1 fruit fly cellular context compared by ENCODE assay signal in genomic region chr3R:20031043-20031763, dm6.
TF ChIP-seq lines count a peak whose summit lies in the region.

Gene trem (minus strand): TSS chr3R:20031309.

TF ChIP-seq in whole organism, embryonic, 481 proteins besides CTCF, POLR2A, EP300 and RAD21 (continued from another document and continues in another):
- TF ChIP-seq lbe (GFP tag; optimal IDR thresholded peaks at IDR 0.05; lab: Kevin White, UChicago) (no peak), B-H1 (GFP tag; IDR thresholded peaks at IDR 0.05; lab: Robert Waterston, UW) (no peak; the same call in 2 of the 3 replicates), esg (GFP tag; conservative IDR thresholded peaks at IDR 0.05; lab: Robert Waterston, UW) (peak; percentile 50; the same call in 1 of the 2 replicates), HLHmδ (GFP tag; optimal IDR thresholded peaks at IDR 0.05; lab: Kevin White, UChicago) (no peak), Mes4 (GFP tag; optimal IDR thresholded peaks at IDR 0.05; lab: Kevin White, UChicago) (no peak), ci (GFP tag; IDR thresholded peaks at IDR 0.05; lab: Robert Waterston, UW) (peak; percentile 20; the same call in 1 of the 3 replicates), CG32772 (GFP tag; IDR thresholded peaks at IDR 0.05; lab: Robert Waterston, UW) (peak; percentile 67; the same call in 1 of the 2 replicates), Elba2 (GFP tag; optimal IDR thresholded peaks at IDR 0.05; lab: Kevin White, UChicago) (no peak), CG7987 (GFP tag; optimal IDR thresholded peaks at IDR 0.05; lab: Kevin White, UChicago) (no peak), Mrtf (GFP tag; IDR thresholded peaks at IDR 0.05; lab: Robert Waterston, UW) (peak; percentile 60; the same call in 1 of the 3 replicates), GATAe (GFP tag; conservative IDR thresholded peaks at IDR 0.05; lab: Robert Waterston, UW) (peak; percentile 59; the same call in 1 of the 2 replicates), bsh (GFP tag; optimal IDR thresholded peaks at IDR 0.05; lab: Kevin White, UChicago) (peak; percentile 29 to 62), CG3065 (GFP tag; optimal IDR thresholded peaks at IDR 0.05; lab: Kevin White, UChicago) (peak; percentile 22), CG9609 (GFP tag; optimal IDR thresholded peaks at IDR 0.05; lab: Kevin White, UChicago) (peak; percentile 10), CG3407 (GFP tag; optimal IDR thresholded peaks at IDR 0.05; lab: Kevin White, UChicago) (peak; percentile 48), CG8478 (optimal IDR thresholded peaks at IDR 0.05; lab: Kevin White, UChicago) (no peak), pnt (GFP tag; optimal IDR thresholded peaks at IDR 0.05; lab: Kevin White, UChicago) (peak; percentile 61), br (optimal IDR thresholded peaks at IDR 0.05; lab: Kevin White, UChicago) (no peak), Sox100B (GFP tag; optimal IDR thresholded peaks at IDR 0.05; lab: Kevin White, UChicago) (no peak), CG6689 (GFP tag; IDR thresholded peaks at IDR 0.05; lab: Robert Waterston, UW) (peak; percentile 57; the same call in 1 of the 2 replicates), CG17361 (GFP tag; IDR thresholded peaks at IDR 0.05; lab: Robert Waterston, UW) (peak; percentile 95), NfI (GFP tag; optimal IDR thresholded peaks at IDR 0.05; lab: Kevin White, UChicago) (peak; percentile 66), chif (GFP tag; optimal IDR thresholded peaks at IDR 0.05; lab: Kevin White, UChicago) (peak; percentile 48 to 50), CG2678 (tag; optimal IDR thresholded peaks at IDR 0.05; lab: Kevin White, UChicago) (peak; percentile 83), Hey (tag; optimal IDR thresholded peaks at IDR 0.05; lab: Kevin White, UChicago) (no peak), vnd (GFP tag; IDR thresholded peaks at IDR 0.05; lab: Robert Waterston, UW; ENCODE audit: partially characterized antibody) (no peak), CG14050 (GFP tag; IDR thresholded peaks at IDR 0.05; lab: Robert Waterston, UW) (peak; percentile 25; the same call in 1 of the 3 replicates), kni (GFP tag; optimal IDR thresholded peaks at IDR 0.05; lab: Kevin White, UChicago) (no peak), trem (tag; optimal IDR thresholded peaks at IDR 0.05; lab: Kevin White, UChicago) (peak; percentile 79), vvl (GFP tag; IDR thresholded peaks at IDR 0.05; lab: Robert Waterston, UW) (peak; percentile 24; the same call in 1 of the 2 replicates), rib (GFP tag; IDR thresholded peaks at IDR 0.05; lab: Robert Waterston, UW) (no peak), Oli (tag; optimal IDR thresholded peaks at IDR 0.05; lab: Kevin White, UChicago) (peak; percentile 77), sqz (GFP tag; optimal IDR thresholded peaks at IDR 0.05; lab: Kevin White, UChicago) (no peak), inv (GFP tag; IDR thresholded peaks at IDR 0.05; lab: Robert Waterston, UW; ENCODE audit: partially characterized antibody) (no peak), Poxn (GFP tag; IDR thresholded peaks at IDR 0.05; lab: Robert Waterston, UW) (no peak), Med (GFP tag; lab: Kevin White, UChicago) (peak; percentile 78), Hmr (GFP tag; optimal IDR thresholded peaks at IDR 0.05; lab: Kevin White, UChicago) (no peak), Rx (GFP tag; IDR thresholded peaks at IDR 0.05; lab: Robert Waterston, UW) (no peak), CG9876 (GFP tag; optimal IDR thresholded peaks at IDR 0.05; lab: Kevin White, UChicago) (no peak), CG4282 (GFP tag; optimal IDR thresholded peaks at IDR 0.05; lab: Kevin White, UChicago) (no peak), CG10267 (tag; optimal IDR thresholded peaks at IDR 0.05; lab: Kevin White, UChicago) (peak; percentile 48), Neu2 (GFP tag; optimal IDR thresholded peaks at IDR 0.05; lab: Kevin White, UChicago; ENCODE audit: borderline replicate concordance) (no peak), HmgZ (tag; optimal IDR thresholded peaks at IDR 0.05; lab: Kevin White, UChicago) (peak; percentile 18), CG6254 (GFP tag; optimal IDR thresholded peaks at IDR 0.05; lab: Kevin White, UChicago) (no peak), tx (GFP tag; optimal IDR thresholded peaks at IDR 0.05; lab: Kevin White, UChicago) (no peak), CG10274 (GFP tag; optimal IDR thresholded peaks at IDR 0.05; lab: Kevin White, UChicago) (peak; percentile 38), NC2α (GFP tag; optimal IDR thresholded peaks at IDR 0.05; lab: Kevin White, UChicago) (no peak), chinmo (GFP tag; IDR thresholded peaks at IDR 0.05; lab: Robert Waterston, UW; ENCODE audit: partially characterized antibody) (no peak), CG30431 (GFP tag; optimal IDR thresholded peaks at IDR 0.05; lab: Kevin White, UChicago) (peak; percentile 50), CG13775 (GFP tag; optimal IDR thresholded peaks at IDR 0.05; lab: Kevin White, UChicago) (peak; percentile 89), sr (GFP tag; IDR thresholded peaks at IDR 0.05; lab: Robert Waterston, UW) (no peak), HLH4C (GFP tag; IDR thresholded peaks at IDR 0.05; lab: Robert Waterston, UW; ENCODE audit: partially characterized antibody) (no peak), Bdp1 (GFP tag; optimal IDR thresholded peaks at IDR 0.05; lab: Kevin White, UChicago) (peak; percentile 39), aop (GFP tag; IDR thresholded peaks at IDR 0.05; lab: Robert Waterston, UW) (peak; percentile 28; the same call in 1 of the 2 replicates), stc (GFP tag; IDR thresholded peaks at IDR 0.05; lab: Robert Waterston, UW) (no peak; the same call in 1 of the 2 replicates), NFAT (GFP tag; IDR thresholded peaks at IDR 0.05; lab: Robert Waterston, UW) (peak; percentile 66), Blimp-1 (GFP tag; optimal IDR thresholded peaks at IDR 0.05; lab: Kevin White, UChicago) (no peak), Ets97D (GFP tag; optimal IDR thresholded peaks at IDR 0.05; lab: Kevin White, UChicago) (peak; percentile 3), dmrt11E (tag; optimal IDR thresholded peaks at IDR 0.05; lab: Kevin White, UChicago) (peak; percentile 81), CG9932 (GFP tag; IDR thresholded peaks at IDR 0.05; lab: Robert Waterston, UW) (peak; percentile 90), CG11696 (GFP tag; IDR thresholded peaks at IDR 0.05; lab: Robert Waterston, UW) (no peak), CG13123 (GFP tag; optimal IDR thresholded peaks at IDR 0.05; lab: Kevin White, UChicago) (peak; percentile 37), CG6654 (GFP tag; optimal IDR thresholded peaks at IDR 0.05; lab: Kevin White, UChicago) (peak; percentile 64), CG13287 (GFP tag; IDR thresholded peaks at IDR 0.05; lab: Robert Waterston, UW; ENCODE audit: partially characterized antibody) (0 out of 2 replicates have a peak, but pooled peaks have one; percentile 8), bcd (GFP tag; optimal IDR thresholded peaks at IDR 0.05; lab: Kevin White, UChicago) (peak; percentile 79), Opbp (GFP tag; IDR thresholded peaks at IDR 0.05; lab: Robert Waterston, UW; ENCODE audit: partially characterized antibody) (no peak), mam (GFP tag; optimal IDR thresholded peaks at IDR 0.05; lab: Kevin White, UChicago) (peak; percentile 73), CG5180 (GFP tag; optimal IDR thresholded peaks at IDR 0.05; lab: Kevin White, UChicago) (no peak), eyg (GFP tag; optimal IDR thresholded peaks at IDR 0.05; lab: Kevin White, UChicago) (no peak), Nf-YA (GFP tag; IDR thresholded peaks at IDR 0.05; lab: Robert Waterston, UW) (no peak), gsb-n (tag; optimal IDR thresholded peaks at IDR 0.05; lab: Kevin White, UChicago) (no peak), Hr3 (GFP tag; optimal IDR thresholded peaks at IDR 0.05; lab: Kevin White, UChicago) (peak; percentile 84), CG6175 (GFP tag; IDR thresholded peaks at IDR 0.05; lab: Robert Waterston, UW) (peak; percentile 31; the same call in 1 of the 3 replicates), CG8290 (GFP tag; optimal IDR thresholded peaks at IDR 0.05; lab: Kevin White, UChicago) (peak; percentile 49), CG8290 (tag; optimal IDR thresholded peaks at IDR 0.05; lab: Kevin White, UChicago) (no peak), ttk (GFP tag; IDR thresholded peaks at IDR 0.05; lab: Robert Waterston, UW) (peak; percentile 50; the same call in 1 of the 2 replicates), Stat92E (GFP tag; optimal IDR thresholded peaks at IDR 0.05; lab: Kevin White, UChicago) (no peak), CG11093 (GFP tag; IDR thresholded peaks at IDR 0.05; lab: Robert Waterston, UW) (peak; percentile 55; the same call in 1 of the 3 replicates), CG9727 (GFP tag; optimal IDR thresholded peaks at IDR 0.05; lab: Kevin White, UChicago) (peak; percentile 88), Asciz (GFP tag; optimal IDR thresholded peaks at IDR 0.05; lab: Kevin White, UChicago) (no peak), fd96Cb (tag; optimal IDR thresholded peaks at IDR 0.05; lab: Kevin White, UChicago) (peak; percentile 59), dati (GFP tag; IDR thresholded peaks at IDR 0.05; lab: Robert Waterston, UW) (no peak), CG3838 (GFP tag; optimal IDR thresholded peaks at IDR 0.05; lab: Kevin White, UChicago) (peak; percentile 29), nmo (GFP tag; optimal IDR thresholded peaks at IDR 0.05; lab: Kevin White, UChicago) (peak; percentile 88), CG10462 (GFP tag; optimal IDR thresholded peaks at IDR 0.05; lab: Kevin White, UChicago) (peak; percentile 65), CG11723 (GFP tag; optimal IDR thresholded peaks at IDR 0.05; lab: Kevin White, UChicago) (peak; percentile 54), CG13424 (tag; optimal IDR thresholded peaks at IDR 0.05; lab: Kevin White, UChicago) (peak; percentile 80), CG10321 (GFP tag; IDR thresholded peaks at IDR 0.05; lab: Robert Waterston, UW) (no peak), Trl (optimal IDR thresholded peaks at IDR 0.05; lab: Kevin White, UChicago) (no peak), Trl (GFP tag; optimal IDR thresholded peaks at IDR 0.05; lab: Kevin White, UChicago) (peak; percentile 37), al (GFP tag; IDR thresholded peaks at IDR 0.05; lab: Robert Waterston, UW) (peak; percentile 69), E2f2 (GFP tag; IDR thresholded peaks at IDR 0.05; lab: Robert Waterston, UW) (peak; percentile 27; the same call in 1 of the 2 replicates), CG10366 (GFP tag; IDR thresholded peaks at IDR 0.05; lab: Robert Waterston, UW) (peak; percentile 63), CoRest (tag; optimal IDR thresholded peaks at IDR 0.05; lab: Kevin White, UChicago) (peak; percentile 92), CG12071 (GFP tag; optimal IDR thresholded peaks at IDR 0.05; lab: Kevin White, UChicago) (no peak), Dll (GFP tag; IDR thresholded peaks at IDR 0.05; lab: Robert Waterston, UW; ENCODE audit: partially characterized antibody) (0 out of 4 replicates have a peak, but pooled peaks have one; percentile 2), CG30020 (tag; optimal IDR thresholded peaks at IDR 0.05; lab: Kevin White, UChicago) (peak; percentile 93), CG32767 (GFP tag; IDR thresholded peaks at IDR 0.05; lab: Robert Waterston, UW) (no peak), CHES-1-like (GFP tag; optimal IDR thresholded peaks at IDR 0.05; lab: Kevin White, UChicago) (peak; percentile 28), sc (optimal IDR thresholded peaks at IDR 0.05; lab: Kevin White, UChicago) (no peak), sc (GFP tag; optimal IDR thresholded peaks at IDR 0.05; lab: Kevin White, UChicago) (peak; percentile 45), shn (GFP tag; optimal IDR thresholded peaks at IDR 0.05; lab: Kevin White, UChicago) (peak; percentile 12), CG3995 (GFP tag; optimal IDR thresholded peaks at IDR 0.05; lab: Kevin White, UChicago) (peak; percentile 31), Myb (GFP tag; optimal IDR thresholded peaks at IDR 0.05; lab: Kevin White, UChicago) (peak; percentile 10), Drgx (GFP tag; IDR thresholded peaks at IDR 0.05; lab: Robert Waterston, UW) (peak; percentile 36; the same call in 1 of the 2 replicates), crp (GFP tag; optimal IDR thresholded peaks at IDR 0.05; lab: Kevin White, UChicago) (peak in 1 of 2 experiments; percentile 69), CG4820 (GFP tag; optimal IDR thresholded peaks at IDR 0.05; lab: Kevin White, UChicago) (peak; percentile 64), CG17912 (GFP tag; optimal IDR thresholded peaks at IDR 0.05; lab: Kevin White, UChicago) (no peak), usp (GFP tag; optimal IDR thresholded peaks at IDR 0.05; lab: Kevin White, UChicago) (no peak), CG1647 (GFP tag; optimal IDR thresholded peaks at IDR 0.05; lab: Kevin White, UChicago) (no peak), MESR4 (GFP tag; optimal IDR thresholded peaks at IDR 0.05; lab: Kevin White, UChicago) (peak; percentile 34), Dek (tag; optimal IDR thresholded peaks at IDR 0.05; lab: Kevin White, UChicago) (peak; percentile 75), maf-S (GFP tag; optimal IDR thresholded peaks at IDR 0.05; lab: Kevin White, UChicago) (no peak), pros (GFP tag; optimal IDR thresholded peaks at IDR 0.05; lab: Kevin White, UChicago) (no peak), CG15269 (tag; optimal IDR thresholded peaks at IDR 0.05; lab: Kevin White, UChicago) (no peak), CG6854 (GFP tag; optimal IDR thresholded peaks at IDR 0.05; lab: Kevin White, UChicago) (no peak), CG17829 (tag; optimal IDR thresholded peaks at IDR 0.05; lab: Kevin White, UChicago) (peak; percentile 68), nom (GFP tag; optimal IDR thresholded peaks at IDR 0.05; lab: Kevin White, UChicago) (no peak), cas (GFP tag; IDR thresholded peaks at IDR 0.05; lab: Robert Waterston, UW) (no peak), CG43689 (GFP tag; IDR thresholded peaks at IDR 0.05; lab: Robert Waterston, UW) (no peak), H15 (GFP tag; IDR thresholded peaks at IDR 0.05; lab: Robert Waterston, UW) (peak; percentile 33; the same call in 1 of the 3 replicates), CG34422 (GFP tag; IDR thresholded peaks at IDR 0.05; lab: Robert Waterston, UW) (peak; percentile 51; the same call in 2 of the 3 replicates), org-1 (GFP tag; optimal IDR thresholded peaks at IDR 0.05; lab: Kevin White, UChicago) (peak; percentile 30), ken (GFP tag; IDR thresholded peaks at IDR 0.05; lab: Robert Waterston, UW) (peak; percentile 62; the same call in 2 of the 3 replicates), Oaz (GFP tag; IDR thresholded peaks at IDR 0.05; lab: Robert Waterston, UW) (no peak), ranshi (GFP tag; IDR thresholded peaks at IDR 0.05; lab: Robert Waterston, UW) (peak; percentile 41; the same call in 1 of the 2 replicates), tll (GFP tag; optimal IDR thresholded peaks at IDR 0.05; lab: Kevin White, UChicago) (peak in 1 of 2 experiments; percentile 0), Ets65A (GFP tag; lab: Kevin White, UChicago) (peak; percentile 96), kay (GFP tag; optimal IDR thresholded peaks at IDR 0.05; lab: Kevin White, UChicago) (no peak)
